Worm (Caenorhabditis elegans): ENCODE measurements around the gene C06A1.7.

C06A1.7 gene

ce11 chrII:10542654-10543456 is 21.8 kb upstream of the C06A1.7 start:
- TF ChIP-seq C38D4.7 (GFP tag; optimal IDR thresholded peaks at IDR 0.05) (no peak), Y22D7AL.16 (tag; optimal IDR thresholded peaks at IDR 0.05) (no peak), K09A11.1 (tag; optimal IDR thresholded peaks at IDR 0.05; ENCODE audit: insufficient read depth) (no peak), eyg-1 (tag; optimal IDR thresholded peaks at IDR 0.05) (no peak), ceh-14 (tag; optimal IDR thresholded peaks at IDR 0.05) (no peak), madf-2 (tag; optimal IDR thresholded peaks at IDR 0.05) (no peak), fax-1 (tag; optimal IDR thresholded peaks at IDR 0.05) (no peak), dve-1 (tag; optimal IDR thresholded peaks at IDR 0.05) (no peak)

- TF ChIP-seq pha-2 (tag; optimal IDR thresholded peaks at IDR 0.05) = no peak
- peak; percentile 1 for TF ChIP-seq nhr-11 (tag; optimal IDR thresholded peaks at IDR 0.05)
Measured at ce11 chrII:10543457-10544137, 21.1 kb upstream of the C06A1.7 start.

ce11 chrII:10544374-10544908 is 20.2 kb upstream of the C06A1.7 start:
- TF ChIP-seq madf-2 (tag; optimal IDR thresholded peaks at IDR 0.05) (no peak), mec-3 (tag; optimal IDR thresholded peaks at IDR 0.05; ENCODE audit: borderline replicate concordance) (no peak), fax-1 (tag; optimal IDR thresholded peaks at IDR 0.05) (no peak), C08G9.2 (tag; optimal IDR thresholded peaks at IDR 0.05) (no peak), tbx-7 (tag; optimal IDR thresholded peaks at IDR 0.05) (no peak)

- TF ChIP-seq rnt-1 (tag; optimal IDR thresholded peaks at IDR 0.05) = no peak
- TF ChIP-seq pat-9 (tag; optimal IDR thresholded peaks at IDR 0.05) = peak; percentile 15
- no peak for TF ChIP-seq dve-1 (tag; optimal IDR thresholded peaks at IDR 0.05)
- peak; percentile 0 for TF ChIP-seq nhr-232 (tag; optimal IDR thresholded peaks at IDR 0.05)
- no peak for TF ChIP-seq K09A11.1 (tag; optimal IDR thresholded peaks at IDR 0.05; ENCODE audit: insufficient read depth)
Measured at ce11 chrII:10545213-10545612, 19.5 kb upstream of the C06A1.7 start.

ce11 chrII:10545924-10546783 is 18.5 kb upstream of the C06A1.7 start:
- no peak for TF ChIP-seq rnt-1 (tag; optimal IDR thresholded peaks at IDR 0.05)
- TF ChIP-seq tbx-7 (tag; optimal IDR thresholded peaks at IDR 0.05) = no peak
- TF ChIP-seq Y22D7AL.16 (tag; optimal IDR thresholded peaks at IDR 0.05) = no peak
- TF ChIP-seq pros-1 (tag; optimal IDR thresholded peaks at IDR 0.05) = no peak

- TF ChIP-seq fax-1 (tag; optimal IDR thresholded peaks at IDR 0.05) (no peak), pag-3 (tag; optimal IDR thresholded peaks at IDR 0.05; ENCODE audit: borderline replicate concordance) (no peak), ref-2 (tag; optimal IDR thresholded peaks at IDR 0.05) (no peak), unc-55 (GFP tag; optimal IDR thresholded peaks at IDR 0.05) (peak; percentile 79)
Measured at ce11 chrII:10546784-10547087, 18.0 kb upstream of the C06A1.7 start.

ce11 chrII:10547311-10547710 is 17.4 kb upstream of the C06A1.7 start:
- TF ChIP-seq mec-3 (tag; optimal IDR thresholded peaks at IDR 0.05; ENCODE audit: borderline replicate concordance) = no peak
- no peak for TF ChIP-seq hlh-13 (GFP tag; optimal IDR thresholded peaks at IDR 0.05)
- peak; percentile 12 for TF ChIP-seq elt-4 (tag; optimal IDR thresholded peaks at IDR 0.05)
- TF ChIP-seq pat-9 (tag; optimal IDR thresholded peaks at IDR 0.05) = no peak
- peak; percentile 26 for TF ChIP-seq hlh-8 (tag; optimal IDR thresholded peaks at IDR 0.05)
- no peak for TF ChIP-seq syd-9 (tag; optimal IDR thresholded peaks at IDR 0.05)
- TF ChIP-seq ahr-1 (tag; optimal IDR thresholded peaks at IDR 0.05) = no peak
- TF ChIP-seq lim-6 (tag; optimal IDR thresholded peaks at IDR 0.05) = peak; percentile 17
- TF ChIP-seq ceh-6 (GFP tag; optimal IDR thresholded peaks at IDR 0.05) = no peak
- peak; percentile 24 for TF ChIP-seq tbx-7 (tag; optimal IDR thresholded peaks at IDR 0.05)
- no peak for TF ChIP-seq ets-4 (tag; optimal IDR thresholded peaks at IDR 0.05)
- TF ChIP-seq hlh-6 (tag; optimal IDR thresholded peaks at IDR 0.05) = peak; percentile 11

Data from whole organism, late embryonic.